Worm (Caenorhabditis elegans) whole organism, late embryonic: ENCODE data around the gene jmjd-1.1.

Experiments
- C08G9.2 ChIP-seq: sonication (generic microtip); optimal IDR thresholded peaks from 2 replicates; lab custom pipeline; 2016; ENCODE audit warnings: mild to moderate bottlenecking, missing genetic modification characterization, moderate library complexity, missing compliant biosample characterization
- F13H6.1 ChIP-seq: sonication (generic microtip); optimal IDR thresholded peaks from 2 replicates; lab custom pipeline; 2016; ENCODE audit warnings: missing genetic modification characterization, missing compliant biosample characterization
- K02D7.2 ChIP-seq: sonication (generic microtip); optimal IDR thresholded peaks from 2 replicates; lab custom pipeline; 2017; ENCODE audit warnings: mild to moderate bottlenecking, missing genetic modification characterization, missing compliant biosample characterization
- K09A11.1 ChIP-seq: sonication (generic microtip); optimal IDR thresholded peaks from 2 replicates; lab custom pipeline; 2017; ENCODE audit warnings: antibody characterized with exemption, mild to moderate bottlenecking, missing genetic modification characterization, missing compliant biosample characterization; ENCODE audit not compliant: insufficient read depth
- T23F11.4 ChIP-seq: fragments of 200-800 bp; sonication (Bioruptor generic); optimal IDR thresholded peaks from 2 replicates; lab custom pipeline; 2018; ENCODE audit warnings: mild to moderate bottlenecking, missing genetic modification characterization, missing compliant biosample characterization
- ahr-1 ChIP-seq: sonication (generic microtip); optimal IDR thresholded peaks from 2 replicates; lab custom pipeline; 2016; ENCODE audit warnings: missing genetic modification characterization, missing compliant biosample characterization
- ama-1 ChIP-seq: fragments of 150-350 bp; optimal IDR thresholded peaks from 2 replicates; lab custom pipeline; 2014
- ceh-18 ChIP-seq: sonication (generic microtip); optimal IDR thresholded peaks from 2 replicates; lab custom pipeline; 2016; ENCODE audit warnings: missing genetic modification characterization, missing compliant biosample characterization
- ceh-19 ChIP-seq: fragments of 200-800 bp; sonication (Bioruptor generic); optimal IDR thresholded peaks from 2 replicates; lab custom pipeline; 2018; ENCODE audit warnings: mild to moderate bottlenecking, missing genetic modification characterization, missing compliant biosample characterization
- ceh-2 ChIP-seq: sonication (generic microtip); optimal IDR thresholded peaks from 2 replicates; lab custom pipeline; 2016; ENCODE audit warnings: missing genotype, missing genetic modification characterization, missing compliant biosample characterization
- ceh-24 ChIP-seq: sonication (generic microtip); optimal IDR thresholded peaks from 2 replicates; lab custom pipeline; 2016; ENCODE audit warnings: mild to moderate bottlenecking, missing genetic modification characterization, missing compliant biosample characterization
- ceh-30 ChIP-seq: fragments of 150-350 bp; optimal IDR thresholded peaks from 2 replicates; lab custom pipeline; 2014; ENCODE audit warnings: missing biosample characterization, missing genetic modification characterization
- ceh-45 ChIP-seq: fragments of 200-800 bp; sonication (Bioruptor generic); IDR thresholded peaks from 2 replicates; pipeline ENCODE4 v1.3.6; 2022; ENCODE audit warnings: missing genetic modification reagents, missing genetic modification characterization, missing compliant biosample characterization
- ceh-48 ChIP-seq: sonication (generic microtip); optimal IDR thresholded peaks from 2 replicates; lab custom pipeline; 2016; ENCODE audit warnings: missing genetic modification characterization, inconsistent platforms, missing compliant biosample characterization
- ceh-6 ChIP-seq: fragments of 200-800 bp; sonication (Bioruptor generic); optimal IDR thresholded peaks from 2 replicates; lab custom pipeline; 2018; ENCODE audit warnings: mild to moderate bottlenecking, missing genetic modification characterization, missing compliant biosample characterization
- ceh-9 ChIP-seq: sonication (generic microtip); optimal IDR thresholded peaks from 2 replicates; lab custom pipeline; 2016; ENCODE audit warnings: mild to moderate bottlenecking, missing genetic modification characterization, inconsistent platforms, missing compliant biosample characterization
- che-1 ChIP-seq: sonication (generic microtip); optimal IDR thresholded peaks from 2 replicates; lab custom pipeline; 2016; ENCODE audit warnings: mild to moderate bottlenecking, missing genetic modification characterization, missing compliant biosample characterization
- dmd-4 ChIP-seq: sonication (generic microtip); optimal IDR thresholded peaks from 2 replicates; lab custom pipeline; 2016; ENCODE audit warnings: borderline replicate concordance, missing genetic modification characterization, missing compliant biosample characterization
- dve-1 ChIP-seq: sonication (generic microtip); optimal IDR thresholded peaks from 2 replicates; lab custom pipeline; 2017; ENCODE audit warnings: antibody characterized with exemption, mild to moderate bottlenecking, missing genetic modification characterization, missing compliant biosample characterization
- fkh-10 ChIP-seq: fragments of 150-350 bp; optimal IDR thresholded peaks from 2 replicates; lab custom pipeline; 2014; ENCODE audit warnings: missing biosample characterization, missing genetic modification reagents, missing genetic modification characterization
- gmeb-2 ChIP-seq: sonication (generic microtip); optimal IDR thresholded peaks from 2 replicates; lab custom pipeline; 2016; ENCODE audit warnings: missing genetic modification characterization, inconsistent platforms, missing compliant biosample characterization
- hlh-15 ChIP-seq: sonication (generic microtip); optimal IDR thresholded peaks from 2 replicates; lab custom pipeline; 2016; ENCODE audit warnings: missing genetic modification characterization, missing compliant biosample characterization
- hlh-6 ChIP-seq: sonication (generic microtip); optimal IDR thresholded peaks from 2 replicates; lab custom pipeline; 2016; ENCODE audit warnings: missing genotype, missing genetic modification characterization, missing compliant biosample characterization
- lin-11 ChIP-seq: fragments of 200-800 bp; sonication (Bioruptor generic); optimal IDR thresholded peaks from 2 replicates; lab custom pipeline; 2018; ENCODE audit warnings: mild to moderate bottlenecking, missing genetic modification characterization, missing compliant biosample characterization
- madf-2 ChIP-seq: sonication (generic microtip); optimal IDR thresholded peaks from 2 replicates; lab custom pipeline; 2017; ENCODE audit warnings: missing genetic modification characterization, missing compliant biosample characterization
- mec-3 ChIP-seq: sonication (generic microtip); optimal IDR thresholded peaks from 2 replicates; lab custom pipeline; 2016; ENCODE audit warnings: borderline replicate concordance, missing genetic modification characterization, missing compliant biosample characterization
- nhr-11 ChIP-seq: fragments of 150-350 bp; optimal IDR thresholded peaks from 2 replicates; lab custom pipeline; 2014; ENCODE audit warnings: missing biosample characterization, missing genetic modification characterization
- nhr-232 ChIP-seq: sonication (generic microtip); optimal IDR thresholded peaks from 2 replicates; lab custom pipeline; 2016; ENCODE audit warnings: missing genetic modification characterization, missing compliant biosample characterization
- pax-1 ChIP-seq: fragments of 150-350 bp; optimal IDR thresholded peaks from 2 replicates; lab custom pipeline; 2014; ENCODE audit warnings: missing biosample characterization, missing genetic modification characterization
- pha-2 ChIP-seq: sonication (generic microtip); optimal IDR thresholded peaks from 2 replicates; lab custom pipeline; 2017; ENCODE audit warnings: mild to moderate bottlenecking, missing genetic modification characterization, missing compliant biosample characterization
- rnt-1 ChIP-seq: sonication (generic microtip); optimal IDR thresholded peaks from 2 replicates; lab custom pipeline; 2016; ENCODE audit warnings: missing genetic modification characterization, missing compliant biosample characterization
- sox-4 ChIP-seq: sonication (generic microtip); optimal IDR thresholded peaks from 2 replicates; lab custom pipeline; 2017; ENCODE audit warnings: mild to moderate bottlenecking, missing genetic modification characterization, inconsistent platforms, missing compliant biosample characterization
- syd-9 ChIP-seq: sonication (generic microtip); optimal IDR thresholded peaks from 2 replicates; lab custom pipeline; 2016; ENCODE audit warnings: mild to moderate bottlenecking, missing genetic modification characterization, moderate library complexity, missing compliant biosample characterization
- tbx-2 ChIP-seq: sonication (generic microtip); optimal IDR thresholded peaks from 2 replicates; lab custom pipeline; 2016; ENCODE audit warnings: missing genetic modification characterization, missing compliant biosample characterization
- tbx-7 ChIP-seq: sonication (generic microtip); optimal IDR thresholded peaks from 2 replicates; lab custom pipeline; 2016; ENCODE audit warnings: missing genotype, missing genetic modification characterization, missing compliant biosample characterization
- ttx-3 ChIP-seq: sonication (generic microtip); optimal IDR thresholded peaks from 2 replicates; lab custom pipeline; 2016; ENCODE audit warnings: missing genetic modification reagents, missing genetic modification characterization, missing compliant biosample characterization
- zip-5 ChIP-seq: sonication (generic microtip); optimal IDR thresholded peaks from 2 replicates; lab custom pipeline; 2016; ENCODE audit warnings: missing genetic modification characterization, missing compliant biosample characterization
- ztf-16 ChIP-seq: sonication (generic microtip); optimal IDR thresholded peaks from 2 replicates; lab custom pipeline; 2017; ENCODE audit warnings: missing genetic modification characterization, missing compliant biosample characterization

jmjd-1.1 gene

DNA sequence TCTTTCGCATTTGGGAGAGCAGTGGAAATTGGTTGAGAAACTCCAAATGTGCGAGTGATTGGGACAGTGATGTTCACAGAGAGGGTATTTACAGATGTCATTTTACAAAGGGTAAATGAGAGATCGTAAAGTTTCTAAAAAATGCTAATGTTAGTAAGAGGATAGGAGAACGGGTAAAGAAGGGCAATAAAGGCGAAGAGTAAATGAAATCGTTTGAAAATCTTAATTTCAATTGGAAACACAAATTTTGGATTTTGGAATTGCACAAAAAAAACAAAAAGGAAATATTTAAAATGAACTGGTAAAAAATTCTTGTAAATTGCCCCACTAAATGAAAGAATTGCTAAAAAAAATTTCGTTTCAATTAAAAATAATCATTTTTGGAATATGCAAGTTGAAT is 10.1 kb downstream of the jmjd-1.1 start, which contains the start of gene pap-3:
Gene pap-3, minus strand, starts transcription at position 101 of the 400 bp plus-strand sequence.
- TF ChIP-seq C08G9.2 (tag; lab: Kevin White, UChicago) (no peak), ceh-30 (tag; lab: Kevin White, UChicago) (no peak), pha-2 (no peak), ceh-45 (GFP tag; lab: Robert Waterston, UW) (no peak), zip-5 (no peak), lin-11 (tag; lab: Kevin White, UChicago) (no peak), syd-9 (tag; lab: Kevin White, UChicago) (no peak), ceh-48 (no peak), ztf-16 (no peak), ceh-2 (tag; lab: Kevin White, UChicago) (no peak), ceh-19 (GFP tag; lab: Kevin White, UChicago) (no peak), ceh-6 (GFP tag; lab: Kevin White, UChicago) (no peak), che-1 (tag; lab: Kevin White, UChicago) (no peak), K02D7.2 (tag; lab: Kevin White, UChicago) (no peak), mec-3 (tag; lab: Kevin White, UChicago) (no peak), pax-1 (no peak), gmeb-2 (tag; lab: Kevin White, UChicago) (no peak), T23F11.4 (GFP tag; lab: Kevin White, UChicago) (no peak)

DNA sequence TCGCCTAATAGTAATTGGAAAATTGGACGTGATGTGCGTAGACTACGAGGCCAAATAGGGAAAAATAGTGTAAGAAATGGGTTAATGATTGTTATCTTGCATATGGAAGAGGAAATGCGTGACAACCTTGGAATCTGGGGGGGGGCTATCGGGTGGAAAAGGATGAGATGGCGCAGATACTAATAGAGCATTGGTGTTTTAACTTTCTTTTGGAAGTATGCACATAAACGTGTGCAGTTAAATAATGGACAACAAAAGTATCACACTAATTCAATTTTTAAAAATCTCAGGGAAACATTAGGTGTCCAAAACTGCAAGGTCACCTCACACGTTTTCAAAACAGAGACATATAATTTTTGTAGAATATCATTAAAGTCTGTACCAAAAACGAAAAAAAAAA is 13.5 kb downstream of the jmjd-1.1 start, which contains the start of gene Y6D1A.2:
Gene Y6D1A.2, minus strand, starts transcription at position 101 of the 400 bp plus-strand sequence.
- TF ChIP-seq sox-4 (tag; lab: Kevin White, UChicago) (no peak), K09A11.1 (no peak), ceh-19 (GFP tag; lab: Kevin White, UChicago) (no peak), madf-2 (tag; lab: Kevin White, UChicago) (no peak), ttx-3 (tag; lab: Kevin White, UChicago) (no peak), ahr-1 (tag; lab: Kevin White, UChicago) (no peak), nhr-232 (tag; lab: Kevin White, UChicago) (no peak), hlh-6 (tag; lab: Kevin White, UChicago) (no peak)

DNA sequence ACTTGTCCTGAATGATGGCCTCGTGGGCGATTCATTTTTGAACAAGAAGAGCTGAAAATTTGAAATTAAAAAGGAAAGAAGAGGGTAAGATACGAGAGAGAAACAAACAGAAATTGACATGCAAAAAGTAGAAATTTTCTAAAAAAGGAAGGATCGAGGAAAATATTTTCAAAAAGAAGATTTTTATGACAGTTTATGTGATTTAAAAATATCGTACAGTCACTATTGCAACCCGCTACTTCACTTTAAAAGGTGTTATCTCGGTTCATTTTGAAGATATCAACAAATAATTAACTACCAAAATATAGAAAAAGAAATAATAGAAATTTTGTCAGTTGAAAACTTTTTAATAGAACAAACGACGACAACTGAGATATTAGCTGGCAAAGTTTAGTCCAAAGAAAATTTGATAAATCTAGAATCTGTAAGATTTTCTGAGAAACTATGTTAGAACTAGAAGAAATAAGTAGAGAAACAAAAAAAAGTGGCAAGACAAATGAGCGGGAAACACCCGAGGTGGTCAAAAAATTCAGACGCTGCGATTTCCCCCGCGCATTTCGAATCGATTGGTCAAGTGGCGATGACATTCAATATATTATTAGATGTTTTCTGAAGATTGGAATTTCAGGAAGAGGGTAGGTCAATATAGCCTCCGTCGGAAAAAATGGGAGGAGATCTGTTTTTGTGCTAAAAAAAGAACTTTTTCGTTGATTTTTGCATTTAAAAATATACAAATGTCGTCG is 17.4 kb downstream of the jmjd-1.1 start, which contains the start of gene Y6D1A.1:
Gene Y6D1A.1, minus strand, starts transcription at position 51 of the 743 bp plus-strand sequence.
- no peak for TF ChIP-seq rnt-1 (tag; lab: Kevin White, UChicago)
- no peak for TF ChIP-seq ama-1 (lab: Kevin White, UChicago)
- TF ChIP-seq ceh-45 (GFP tag; lab: Robert Waterston, UW) = no peak
- TF ChIP-seq dmd-4 (tag; lab: Kevin White, UChicago) = no peak
- TF ChIP-seq ceh-24 (tag; lab: Kevin White, UChicago) = no peak
- no peak for TF ChIP-seq ceh-48
- no peak for TF ChIP-seq ceh-6 (GFP tag; lab: Kevin White, UChicago)
- TF ChIP-seq T23F11.4 (GFP tag; lab: Kevin White, UChicago) = no peak
- TF ChIP-seq hlh-15 = no peak
- TF ChIP-seq ztf-16 = no peak
- TF ChIP-seq tbx-7 = no peak
- TF ChIP-seq sox-4 (tag; lab: Kevin White, UChicago) = no peak
- no peak for TF ChIP-seq dve-1 (tag; lab: Kevin White, UChicago)
- TF ChIP-seq ceh-9 = no peak
- no peak for TF ChIP-seq nhr-11 (tag; lab: Kevin White, UChicago)
- TF ChIP-seq F13H6.1 = no peak
- TF ChIP-seq fkh-10 (GFP tag; lab: Kevin White, UChicago) = no peak
- no peak for TF ChIP-seq ceh-18
- no peak for TF ChIP-seq tbx-2 (tag; lab: Kevin White, UChicago)
- no peak for TF ChIP-seq ahr-1 (tag; lab: Kevin White, UChicago)
